Worm (Caenorhabditis elegans): ENCODE results near the gene C04E6.8.

- no peak for TF ChIP-seq mab-5 (tag; optimal IDR thresholded peaks at IDR 0.05)
- no peak for TF ChIP-seq snpc-4 (tag; optimal IDR thresholded peaks at IDR 0.05)
- TF ChIP-seq pha-4 (tag; optimal IDR thresholded peaks at IDR 0.05): no peak
- TF ChIP-seq nhr-76 (tag; optimal IDR thresholded peaks at IDR 0.05): no peak
- TF ChIP-seq nhr-237 (tag; optimal IDR thresholded peaks at IDR 0.05): no peak
- no peak for TF ChIP-seq unc-62 (GFP tag; optimal IDR thresholded peaks at IDR 0.05)
- no peak for TF ChIP-seq lin-13 (tag; optimal IDR thresholded peaks at IDR 0.05)
Measured at ce11 chrV:5895021-5895420, 11.4 kb upstream of the C04E6.8 start, which contains the start of gene grd-9.
